Worm (Caenorhabditis elegans): ENCODE results near the gene nhr-203.

Gene nhr-203

DNA sequence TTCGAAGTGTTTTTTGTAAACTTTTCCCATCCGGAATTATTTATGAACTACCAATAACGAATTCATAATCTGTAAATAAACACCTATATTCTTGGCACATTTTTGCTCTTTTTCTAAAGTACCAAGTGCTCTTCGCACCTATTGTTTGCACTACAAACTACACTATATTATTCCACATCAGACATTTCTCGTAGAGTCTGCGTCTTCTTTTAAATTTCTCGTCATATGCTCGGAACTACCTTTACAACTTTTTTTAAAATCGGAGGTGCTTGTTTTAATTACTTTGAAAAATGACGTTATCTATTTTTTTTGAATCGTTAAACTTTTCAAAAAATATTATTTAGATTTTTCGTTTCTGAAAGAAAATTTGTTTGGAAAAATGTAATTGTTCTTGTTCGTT, 5.2 kb downstream of the nhr-203 start, which contains the start of gene nhr-201:
Gene nhr-201, plus strand, starts transcription at position 29 of the 400 bp plus-strand sequence.
- TF ChIP-seq Y55F3AM.14 (GFP tag; optimal IDR thresholded peaks at IDR 0.05): no peak
- TF ChIP-seq nhr-6 (tag; optimal IDR thresholded peaks at IDR 0.05): no peak
- no peak for TF ChIP-seq nhr-25 (tag; optimal IDR thresholded peaks at IDR 0.05)
- TF ChIP-seq sma-9 (GFP tag; optimal IDR thresholded peaks at IDR 0.05): peak; percentile 44
- no peak for TF ChIP-seq sma-9 (tag; optimal IDR thresholded peaks at IDR 0.05)
- TF ChIP-seq unc-55 (GFP tag; optimal IDR thresholded peaks at IDR 0.05): no peak
- TF ChIP-seq nhr-129 (tag; optimal IDR thresholded peaks at IDR 0.05): no peak
- peak; percentile 49 for TF ChIP-seq crh-2 (tag; optimal IDR thresholded peaks at IDR 0.05)

DNA sequence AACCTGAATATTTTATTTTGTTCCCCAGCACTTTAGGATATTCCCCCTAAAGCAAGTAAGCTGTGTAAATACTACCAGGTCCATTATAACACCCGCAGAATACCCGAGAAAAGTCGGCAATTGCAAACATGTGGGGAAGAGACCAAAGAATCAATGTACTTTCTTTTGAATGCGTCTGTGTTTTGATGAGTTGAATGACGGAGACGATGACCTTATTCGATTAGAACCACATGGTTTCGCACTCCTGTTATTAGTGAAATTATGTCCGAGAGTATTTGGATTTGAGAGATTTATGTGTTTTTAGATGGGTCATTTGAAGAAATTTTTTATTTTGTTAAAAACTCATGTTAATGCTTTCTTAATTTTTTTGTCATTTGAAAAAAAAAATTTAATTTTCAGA, 5.8 kb downstream of the nhr-203 start:
- TF ChIP-seq F13H6.1 (tag; optimal IDR thresholded peaks at IDR 0.05): no peak
- no peak for TF ChIP-seq unc-62 (GFP tag; optimal IDR thresholded peaks at IDR 0.05)
- peak; percentile 33 for TF ChIP-seq blmp-1 (tag; optimal IDR thresholded peaks at IDR 0.05; ENCODE audit: insufficient read depth)
- TF ChIP-seq sma-9 (GFP tag; optimal IDR thresholded peaks at IDR 0.05): peak; percentile 25
- TF ChIP-seq sma-9 (tag; optimal IDR thresholded peaks at IDR 0.05): no peak
- no peak for TF ChIP-seq unc-39 (tag; optimal IDR thresholded peaks at IDR 0.05)

DNA sequence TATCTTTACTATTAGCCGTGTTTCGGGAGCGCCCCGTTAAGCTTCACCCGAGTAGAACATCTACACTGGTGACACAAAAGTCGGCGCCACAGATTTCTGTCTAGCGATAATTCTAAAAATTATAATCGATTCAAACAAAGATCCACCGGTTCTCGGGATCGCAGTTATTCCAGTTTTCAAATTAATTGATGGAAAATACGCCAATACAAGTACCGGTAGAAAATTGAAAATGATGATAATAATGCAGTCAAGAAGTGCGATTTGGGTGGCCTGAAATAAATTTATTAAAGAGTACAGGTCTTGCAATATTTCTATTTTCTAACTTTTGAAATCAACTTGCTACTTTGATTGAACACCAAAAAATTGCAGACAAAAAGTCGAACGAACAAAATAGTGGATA, 7.9 kb downstream of the nhr-203 start:
- no peak for TF ChIP-seq C34F6.9 (tag; optimal IDR thresholded peaks at IDR 0.05)
- TF ChIP-seq lsy-2 (tag; optimal IDR thresholded peaks at IDR 0.05): no peak
- TF ChIP-seq Y55F3AM.14 (GFP tag; optimal IDR thresholded peaks at IDR 0.05): no peak
- TF ChIP-seq peb-1 (tag; optimal IDR thresholded peaks at IDR 0.05): no peak
- no peak for TF ChIP-seq sem-4 (tag; optimal IDR thresholded peaks at IDR 0.05)
- no peak for TF ChIP-seq snpc-4 (tag; optimal IDR thresholded peaks at IDR 0.05)
- TF ChIP-seq dmd-4 (tag; optimal IDR thresholded peaks at IDR 0.05): no peak
- TF ChIP-seq nhr-25 (tag; optimal IDR thresholded peaks at IDR 0.05): no peak
- TF ChIP-seq aly-2 (tag; optimal IDR thresholded peaks at IDR 0.05): no peak
- TF ChIP-seq lin-39 (tag; optimal IDR thresholded peaks at IDR 0.05): no peak
- TF ChIP-seq nhr-77 (tag; optimal IDR thresholded peaks at IDR 0.05): no peak
- no peak for TF ChIP-seq mdl-1 (tag; optimal IDR thresholded peaks at IDR 0.05)
- no peak for TF ChIP-seq fos-1 (tag; optimal IDR thresholded peaks at IDR 0.05)
- no peak for TF ChIP-seq ceh-16 (tag; optimal IDR thresholded peaks at IDR 0.05)
- no peak for TF ChIP-seq nhr-21 (tag; optimal IDR thresholded peaks at IDR 0.05)
- TF ChIP-seq lin-13 (GFP tag; optimal IDR thresholded peaks at IDR 0.05): no peak

DNA sequence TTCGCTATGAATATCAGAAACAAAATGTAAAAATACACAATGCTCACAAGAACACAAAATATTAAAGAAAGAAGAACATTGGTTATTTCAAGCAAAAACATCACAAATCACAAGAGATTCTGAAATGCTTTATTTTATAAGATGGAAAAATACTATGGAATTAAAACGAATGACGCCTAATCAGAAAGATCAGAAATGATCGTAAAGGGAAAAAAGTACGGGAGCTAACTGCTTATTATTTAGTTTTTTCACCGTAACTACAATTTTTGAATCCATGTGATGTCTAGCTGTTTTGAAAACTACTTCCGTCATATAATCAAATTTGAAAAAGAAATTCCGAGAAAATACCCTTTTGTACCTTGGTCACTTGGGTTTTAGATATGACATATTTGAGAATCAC, 8.9 kb downstream of the nhr-203 start, which contains the start of gene srbc-57:
Gene srbc-57, minus strand, starts transcription at position 101 of the 400 bp plus-strand sequence.
- TF ChIP-seq nhr-77 (tag; optimal IDR thresholded peaks at IDR 0.05): no peak
- no peak for TF ChIP-seq nhr-21 (tag; optimal IDR thresholded peaks at IDR 0.05)
- no peak for TF ChIP-seq unc-62 (GFP tag; optimal IDR thresholded peaks at IDR 0.05)
- no peak for TF ChIP-seq blmp-1 (tag; optimal IDR thresholded peaks at IDR 0.05; ENCODE audit: insufficient read depth)
- no peak for TF ChIP-seq ztf-4 (tag; optimal IDR thresholded peaks at IDR 0.05)
- TF ChIP-seq unc-55 (GFP tag; optimal IDR thresholded peaks at IDR 0.05): no peak
- TF ChIP-seq ceh-16 (tag; optimal IDR thresholded peaks at IDR 0.05): no peak
- no peak for TF ChIP-seq lin-11 (tag; optimal IDR thresholded peaks at IDR 0.05)
- no peak for TF ChIP-seq nhr-12 (tag; optimal IDR thresholded peaks at IDR 0.05)
- TF ChIP-seq crh-2 (tag; optimal IDR thresholded peaks at IDR 0.05): no peak
- TF ChIP-seq lin-39 (tag; optimal IDR thresholded peaks at IDR 0.05): no peak
- no peak for TF ChIP-seq elt-3 (tag; optimal IDR thresholded peaks at IDR 0.05)
- no peak for TF ChIP-seq nhr-129 (tag; optimal IDR thresholded peaks at IDR 0.05)
- no peak for TF ChIP-seq ztf-1 (GFP tag; conservative IDR thresholded peaks at IDR 0.05)
- no peak for TF ChIP-seq snpc-4 (tag; optimal IDR thresholded peaks at IDR 0.05)
- TF ChIP-seq nhr-10 (tag; optimal IDR thresholded peaks at IDR 0.05): no peak

DNA sequence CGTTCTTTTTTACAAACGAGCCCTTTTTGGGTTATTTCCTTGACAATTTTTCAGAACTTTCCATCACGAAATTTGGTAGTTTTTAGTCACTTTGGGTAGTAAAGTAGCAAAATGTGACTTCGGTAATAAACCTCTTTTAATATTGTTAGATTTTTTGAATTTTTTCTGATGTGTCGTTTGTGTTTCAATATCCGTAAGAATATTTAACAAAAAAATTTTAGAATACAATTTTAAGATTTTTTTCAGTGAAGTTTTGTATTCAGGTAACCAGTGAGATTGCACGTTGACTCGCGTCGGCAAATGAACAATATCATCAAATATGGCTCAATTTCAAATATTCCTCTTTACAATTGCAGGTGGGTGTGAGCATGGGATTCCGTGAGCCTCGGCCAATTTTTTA, 13.0 kb downstream of the nhr-203 start, which contains the start of gene srt-31:
Gene srt-31, plus strand, starts transcription at position 301 of the 400 bp plus-strand sequence.
- no peak for TF ChIP-seq mbf-1 (tag; optimal IDR thresholded peaks at IDR 0.05)
- TF ChIP-seq unc-62 (GFP tag; optimal IDR thresholded peaks at IDR 0.05): no peak
- TF ChIP-seq lsy-2 (tag; optimal IDR thresholded peaks at IDR 0.05): no peak
- no peak for TF ChIP-seq nhr-11 (tag; optimal IDR thresholded peaks at IDR 0.05)
- TF ChIP-seq elt-3 (tag; optimal IDR thresholded peaks at IDR 0.05): no peak
- TF ChIP-seq lin-13 (GFP tag; optimal IDR thresholded peaks at IDR 0.05): no peak
- TF ChIP-seq skn-1 (tag; optimal IDR thresholded peaks at IDR 0.05): no peak
- TF ChIP-seq nhr-237 (tag; optimal IDR thresholded peaks at IDR 0.05): no peak
- TF ChIP-seq nhr-129 (tag; optimal IDR thresholded peaks at IDR 0.05): no peak
- TF ChIP-seq ceh-82 (tag; optimal IDR thresholded peaks at IDR 0.05): no peak
- TF ChIP-seq ztf-4 (tag; optimal IDR thresholded peaks at IDR 0.05): no peak
- TF ChIP-seq sma-3 (GFP tag; optimal IDR thresholded peaks at IDR 0.05): no peak
- no peak for TF ChIP-seq ama-1 (optimal IDR thresholded peaks at IDR 0.05)
- TF ChIP-seq nhr-6 (tag; optimal IDR thresholded peaks at IDR 0.05): no peak
- TF ChIP-seq zag-1 (tag; optimal IDR thresholded peaks at IDR 0.05): no peak
- TF ChIP-seq crh-2 (tag; optimal IDR thresholded peaks at IDR 0.05): no peak
- no peak for TF ChIP-seq snpc-4 (tag; optimal IDR thresholded peaks at IDR 0.05)
- no peak for TF ChIP-seq nhr-21 (tag; optimal IDR thresholded peaks at IDR 0.05)
- no peak for TF ChIP-seq nhr-10 (tag; optimal IDR thresholded peaks at IDR 0.05)
